Comparison of ENCODE assay signal across 1 fruit fly cellular context in genomic region chr3R:28562654-28563198, dm6.
TF ChIP-seq lines count a peak whose summit lies in the region.

No protein-coding gene starts in this region.

TF ChIP-seq in whole organism, embryonic, 481 proteins besides CTCF, POLR2A, EP300 and RAD21 (continued from another document):
- TF ChIP-seq CG10979 (tag; optimal IDR thresholded peaks at IDR 0.05; lab: Kevin White, UChicago) (no peak), ap (GFP tag; IDR thresholded peaks at IDR 0.05; lab: Robert Waterston, UW) (0 out of 2 replicates have a peak, but pooled peaks have one; percentile 6), fd96Cb (tag; optimal IDR thresholded peaks at IDR 0.05; lab: Kevin White, UChicago) (peak; percentile 23), CG7839 (tag; optimal IDR thresholded peaks at IDR 0.05; lab: Kevin White, UChicago) (peak; percentile 6), CG18262 (tag; optimal IDR thresholded peaks at IDR 0.05; lab: Kevin White, UChicago) (peak; percentile 4), CG7963 (GFP tag; IDR thresholded peaks at IDR 0.05; lab: Robert Waterston, UW; ENCODE audit: partially characterized antibody) (peak; percentile 31; the same call in 1 of the 3 replicates), D19A (tag; optimal IDR thresholded peaks at IDR 0.05; lab: Kevin White, UChicago) (peak; percentile 73), CG16813 (GFP tag; IDR thresholded peaks at IDR 0.05; lab: Robert Waterston, UW; ENCODE audit: partially characterized antibody) (peak; percentile 58; the same call in 2 of the 3 replicates), grau (tag; optimal IDR thresholded peaks at IDR 0.05; lab: Kevin White, UChicago) (peak; percentile 1), CG30431 (GFP tag; optimal IDR thresholded peaks at IDR 0.05; lab: Kevin White, UChicago) (peak; percentile 25), CG11504 (tag; optimal IDR thresholded peaks at IDR 0.05; lab: Kevin White, UChicago) (peak; percentile 6), croc (GFP tag; conservative IDR thresholded peaks at IDR 0.05; lab: Robert Waterston, UW) (no peak), nmo (GFP tag; optimal IDR thresholded peaks at IDR 0.05; lab: Kevin White, UChicago) (peak; percentile 18)
